Worm (Caenorhabditis elegans) whole organism, L4 larva: ENCODE results near the gene gop-3.
A peak's percentile ranks its signal among the peaks of the same experiment; 100 is the strongest.

ENCODE experiments used
- F10B5.3 ChIP-seq: sonication (generic microtip); optimal IDR thresholded peaks from 2 replicates; lab custom pipeline; 2016; ENCODE audit warnings: mild to moderate bottlenecking, missing genetic modification characterization, missing compliant biosample characterization
- F37D6.2 ChIP-seq: sonication (generic microtip); optimal IDR thresholded peaks from 2 replicates; lab custom pipeline; 2016; ENCODE audit warnings: mild to moderate bottlenecking, missing genetic modification characterization, missing compliant biosample characterization
- F44E2.7 ChIP-seq: fragments of 200-800 bp; sonication (Bioruptor generic); IDR thresholded peaks from 2 replicates; pipeline ENCODE4 v2.1.2; 2022; ENCODE audit warnings: missing genetic modification characterization, missing compliant biosample characterization
- R02D3.7 ChIP-seq: fragments of 150-350 bp; sonication (generic microtip); optimal IDR thresholded peaks from 3 replicates; lab custom pipeline; 2014; ENCODE audit warnings: missing biosample characterization, missing genetic modification characterization
- Y75B8A.6 ChIP-seq: fragments of 200-800 bp; sonication (Bioruptor generic); IDR thresholded peaks from 2 replicates; pipeline ENCODE4 v1.3.6; 2022; ENCODE audit warnings: missing genetic modification reagents, missing genetic modification characterization, missing compliant biosample characterization
- ZK337.2 ChIP-seq: fragments of 200-800 bp; sonication (Bioruptor generic); IDR thresholded peaks from 2 replicates; pipeline ENCODE4 v1.3.6; 2022; ENCODE audit warnings: missing genetic modification reagents, missing genetic modification characterization, missing compliant biosample characterization
- aha-1 ChIP-seq: fragments of 150-350 bp; peaks from one replicate; lab custom pipeline; 2014; ENCODE audit warnings: missing biosample characterization, missing genetic modification characterization
- ama-1 ChIP-seq: fragments of 150-350 bp; optimal IDR thresholded peaks from 2 replicates; lab custom pipeline; 2014; ENCODE audit warnings: inconsistent platforms, mixed read lengths
- ceh-32 ChIP-seq: sonication (generic microtip); optimal IDR thresholded peaks from 2 replicates; lab custom pipeline; 2016; ENCODE audit warnings: mild to moderate bottlenecking, missing genetic modification characterization, missing compliant biosample characterization; ENCODE audit not compliant: poor library complexity
- ctbp-1 ChIP-seq: fragments of 200-800 bp; sonication (Bioruptor generic); IDR thresholded peaks from 2 replicates; pipeline ENCODE4 v1.3.6; 2022; ENCODE audit warnings: missing genetic modification reagents, missing genetic modification characterization, missing compliant biosample characterization
- daf-16 ChIP-seq, 3 experiments: sonication (generic microtip); optimal IDR thresholded peaks; 2 replicates each; lab custom pipeline; 2016 to 2017; ENCODE audit warnings: missing genetic modification characterization in 3 of 3, missing genetic modification reagents in 3 of 3, mild to moderate bottlenecking in 2 of 3, missing compliant biosample characterization in 2 of 3, missing biosample characterization in 1 of 3, moderate library complexity in 1 of 3
- dmd-6 ChIP-seq: fragments of 200-800 bp; sonication (Bioruptor generic); IDR thresholded peaks from 2 replicates; pipeline ENCODE4 v1.3.6; 2022; ENCODE audit warnings: missing genetic modification reagents, missing genetic modification characterization, missing compliant biosample characterization
- dmd-8 ChIP-seq: fragments of 200-800 bp; sonication (Bioruptor generic); IDR thresholded peaks from 2 replicates; pipeline ENCODE4 v1.3.6; 2022; ENCODE audit warnings: missing genetic modification characterization, missing compliant biosample characterization
- dmd-9 ChIP-seq: fragments of 200-800 bp; sonication (Bioruptor generic); IDR thresholded peaks from 2 replicates; pipeline ENCODE4 v1.3.6; 2022; ENCODE audit warnings: missing genetic modification reagents, missing genetic modification characterization, missing compliant biosample characterization
- dve-1 ChIP-seq: sonication (generic microtip); optimal IDR thresholded peaks from 2 replicates; lab custom pipeline; 2017; ENCODE audit warnings: antibody characterized with exemption, mild to moderate bottlenecking, missing genetic modification characterization, missing compliant biosample characterization; ENCODE audit not compliant: insufficient read depth
- egl-27 ChIP-seq: sonication (generic microtip); optimal IDR thresholded peaks from 3 replicates; lab custom pipeline; 2017; ENCODE audit warnings: missing biosample characterization, missing genetic modification reagents, missing genetic modification characterization
- egl-43 ChIP-seq: fragments of 200-800 bp; sonication (Bioruptor generic); IDR thresholded peaks from 2 replicates; pipeline ENCODE4 v1.3.6; 2022; ENCODE audit warnings: missing genetic modification reagents, missing genetic modification characterization, missing compliant biosample characterization
- fkh-10 ChIP-seq: fragments of 150-350 bp; optimal IDR thresholded peaks from 2 replicates; lab custom pipeline; 2014; ENCODE audit warnings: missing biosample characterization, missing genetic modification reagents, missing genetic modification characterization
- fos-1 ChIP-seq: fragments of 150-350 bp; optimal IDR thresholded peaks from 2 replicates; lab custom pipeline; 2014; ENCODE audit warnings: missing biosample characterization, missing genetic modification characterization
- hif-1 ChIP-seq, 2 experiments: sonication (generic microtip); optimal IDR thresholded peaks; 2 replicates each; lab custom pipeline; 2016 to 2017; ENCODE audit warnings: missing compliant biosample characterization in 2 of 2, missing genetic modification characterization in 2 of 2, missing genetic modification reagents in 2 of 2, missing genotype in 2 of 2, mild to moderate bottlenecking in 1 of 2
- hlh-11 ChIP-seq: fragments of 200-800 bp; sonication (Bioruptor generic); optimal IDR thresholded peaks from 2 replicates; lab custom pipeline; 2018; ENCODE audit warnings: mild to moderate bottlenecking, missing genetic modification characterization, missing compliant biosample characterization
- hlh-30 ChIP-seq: sonication (generic microtip); optimal IDR thresholded peaks from 2 replicates; lab custom pipeline; 2017; ENCODE audit warnings: antibody characterized with exemption, mild to moderate bottlenecking, missing genetic modification characterization, missing compliant biosample characterization; ENCODE audit not compliant: insufficient read depth
- hmg-1.1 ChIP-seq: fragments of 200-800 bp; sonication (Bioruptor generic); IDR thresholded peaks from 2 replicates; pipeline ENCODE4 v1.3.6; 2022; ENCODE audit warnings: missing genetic modification reagents, missing genetic modification characterization, missing compliant biosample characterization
- jun-1 ChIP-seq: fragments of 150-350 bp; optimal IDR thresholded peaks from 2 replicates; lab custom pipeline; 2014; ENCODE audit warnings: missing biosample characterization, missing genetic modification reagents, missing genetic modification characterization
- lin-1 ChIP-seq: fragments of 200-800 bp; sonication (Bioruptor generic); IDR thresholded peaks from 2 replicates; pipeline ENCODE4 v1.3.6; 2022; ENCODE audit warnings: missing genetic modification reagents, missing genetic modification characterization, missing compliant biosample characterization
- lin-13 ChIP-seq: fragments of 150-350 bp; optimal IDR thresholded peaks from 2 replicates; lab custom pipeline; 2014; ENCODE audit warnings: missing biosample characterization, missing genetic modification reagents, missing genetic modification characterization
- lin-15B ChIP-seq: fragments of 150-350 bp; sonication (generic microtip); optimal IDR thresholded peaks from 3 replicates; lab custom pipeline; 2014; ENCODE audit warnings: missing biosample characterization, missing genetic modification characterization
- lsy-2 ChIP-seq, 2 experiments: fragments of 150-350 bp in 1 of 2; sonication (generic microtip) in 1 of 2; optimal IDR thresholded peaks; 2 replicates each; lab custom pipeline; 2014 to 2017; ENCODE audit warnings: missing biosample characterization in 2 of 2, missing genetic modification characterization in 2 of 2
- madf-5 ChIP-seq, 2 experiments: fragments of 200-800 bp; sonication (Bioruptor generic); IDR thresholded peaks; 2 replicates each; pipeline ENCODE4 v1.3.6; 2022; ENCODE audit warnings: missing compliant biosample characterization in 2 of 2, missing genetic modification characterization in 2 of 2
- mep-1 ChIP-seq: fragments of 150-350 bp; sonication (generic microtip); optimal IDR thresholded peaks from 3 replicates; lab custom pipeline; 2014; ENCODE audit warnings: missing biosample characterization, missing genetic modification characterization
- nhr-41 ChIP-seq: fragments of 200-800 bp; sonication (Bioruptor generic); IDR thresholded peaks from 2 replicates; pipeline ENCODE4 v1.3.6; 2022; ENCODE audit warnings: missing genetic modification reagents, missing genetic modification characterization, missing compliant biosample characterization
- nhr-42 ChIP-seq: fragments of 200-800 bp; sonication (Bioruptor generic); IDR thresholded peaks from 2 replicates; pipeline ENCODE4 v1.3.6; 2022; ENCODE audit warnings: missing genetic modification characterization, missing compliant biosample characterization
- nhr-76 ChIP-seq: fragments of 150-350 bp; optimal IDR thresholded peaks from 2 replicates; lab custom pipeline; 2014; ENCODE audit warnings: missing biosample characterization, missing genetic modification characterization
- pqm-1 ChIP-seq: sonication (generic microtip); optimal IDR thresholded peaks from 2 replicates; lab custom pipeline; 2017; ENCODE audit warnings: missing biosample characterization, missing genetic modification characterization
- rbr-2 ChIP-seq: sonication (generic microtip); optimal IDR thresholded peaks from 2 replicates; lab custom pipeline; 2016; ENCODE audit warnings: missing genotype, missing genetic modification characterization, missing compliant biosample characterization
- set-16 ChIP-seq: fragments of 200-800 bp; sonication (Bioruptor generic); IDR thresholded peaks from 2 replicates; pipeline ENCODE4 v1.3.6; 2022; ENCODE audit warnings: missing genetic modification reagents, missing genetic modification characterization, missing compliant biosample characterization
- tra-1 ChIP-seq: fragments of 200-800 bp; sonication (Bioruptor generic); IDR thresholded peaks from 2 replicates; pipeline ENCODE4 v1.3.6; 2022; ENCODE audit warnings: missing genetic modification reagents, missing genetic modification characterization, missing compliant biosample characterization
- unc-39 ChIP-seq: sonication (generic microtip); optimal IDR thresholded peaks from 2 replicates; lab custom pipeline; 2017; ENCODE audit warnings: missing biosample characterization, missing genetic modification characterization
- unc-62 ChIP-seq, 3 experiments: fragments of 150-350 bp in 1 of 3; sonication (generic microtip); optimal IDR thresholded peaks in 2 of 3; peaks in 1 of 3; 1 replicate in 1 of 3; 2 replicates in 2 of 3; lab custom pipeline; 2014 to 2017; ENCODE audit warnings: missing biosample characterization in 3 of 3, missing genetic modification characterization in 3 of 3, missing genetic modification reagents in 3 of 3, missing genotype in 1 of 3
- zip-11 ChIP-seq: fragments of 200-800 bp; sonication (Bioruptor generic); IDR thresholded peaks from 2 replicates; pipeline ENCODE4 v1.3.6; 2022; ENCODE audit warnings: missing genetic modification characterization, missing compliant biosample characterization

gop-3 gene

DNA sequence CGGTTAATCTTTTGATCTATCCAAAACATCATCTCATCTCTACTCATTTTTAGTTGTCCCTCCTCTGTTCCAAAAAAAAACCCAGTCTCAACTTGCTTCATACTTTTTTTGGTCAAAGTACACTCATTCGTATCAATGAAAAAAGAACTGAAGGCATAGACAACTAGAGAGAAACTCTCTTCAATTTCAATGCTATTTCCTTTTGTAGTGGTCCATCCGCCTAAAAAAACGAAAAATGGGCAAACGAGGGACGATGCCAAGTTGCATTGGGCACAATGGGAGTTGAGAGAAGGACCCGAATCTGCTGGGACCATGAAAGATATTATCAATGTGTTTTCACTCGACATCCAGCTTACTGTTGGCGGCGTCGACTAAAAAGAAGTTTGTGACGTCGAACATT lies 19.7 kb downstream of the gop-3 start:
- TF ChIP-seq dmd-8 (GFP tag; lab: Robert Waterston, UW): no peak
- TF ChIP-seq daf-16 (GFP tag; optimal IDR thresholded peaks at IDR 0.05; lab: Kevin White, UChicago): no peak
- no peak for TF ChIP-seq daf-16 (tag; optimal IDR thresholded peaks at IDR 0.05; lab: Kevin White, UChicago)
- no peak for TF ChIP-seq ZK337.2 (GFP tag; lab: Robert Waterston, UW)
- 0 out of 2 replicates have a peak, but pooled peaks have one; percentile 9 for TF ChIP-seq hmg-1.1 (GFP tag; lab: Robert Waterston, UW)
- TF ChIP-seq lsy-2 (tag; optimal IDR thresholded peaks at IDR 0.05; lab: Kevin White, UChicago): peak in 1 of 2 experiments; percentile 64
- no peak for TF ChIP-seq F37D6.2 (tag; lab: Kevin White, UChicago)
- no peak for TF ChIP-seq fos-1 (tag; lab: Kevin White, UChicago)
- TF ChIP-seq nhr-76: no peak
- TF ChIP-seq nhr-42 (GFP tag; lab: Robert Waterston, UW): no peak
- TF ChIP-seq mep-1 (tag; lab: Kevin White, UChicago): peak; percentile 12
- peak; percentile 11 for TF ChIP-seq rbr-2 (tag; lab: Kevin White, UChicago)
- 0 out of 2 replicates have a peak, but pooled peaks have one; percentile 29 for TF ChIP-seq tra-1 (GFP tag; lab: Robert Waterston, UW)
- TF ChIP-seq lin-15B (tag; lab: Kevin White, UChicago): no peak

ce11 chrIII:5285484-5285883 lies 25.0 kb downstream of the gop-3 start:
- TF ChIP-seq set-16 (GFP tag; lab: Robert Waterston, UW) (peak; percentile 75), ama-1 (lab: Kevin White, UChicago) (no peak), egl-43 (GFP tag; lab: Robert Waterston, UW) (0 out of 2 replicates have a peak, but pooled peaks have one; percentile 26)

DNA sequence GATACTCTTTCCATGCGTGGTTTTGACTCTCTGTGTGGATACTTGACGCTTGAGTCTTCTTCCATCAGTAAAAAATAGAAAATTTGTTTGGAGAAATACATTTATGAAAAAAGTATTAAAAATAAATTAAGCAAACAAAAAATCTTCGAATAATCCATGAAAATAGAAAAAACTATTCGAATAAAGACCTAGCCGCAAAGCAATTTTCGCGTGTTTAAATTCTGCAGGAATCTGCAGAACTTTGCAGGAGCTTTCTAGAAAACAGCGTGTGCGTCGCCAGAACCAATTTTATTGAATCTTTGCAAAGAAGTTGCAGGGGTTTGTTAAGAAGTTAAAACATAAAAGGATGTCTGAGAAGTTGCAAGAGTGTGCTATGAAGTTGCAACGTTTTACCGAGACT lies 25.7 kb downstream of the gop-3 start, which contains the start of gene ZC395.11:
TSS of gene ZC395.11 (minus strand) at position 101 of the 400 bp plus-strand sequence.
- TF ChIP-seq jun-1 (tag; lab: Kevin White, UChicago) (no peak), zip-11 (GFP tag; lab: Robert Waterston, UW) (no peak), dmd-9 (GFP tag; lab: Robert Waterston, UW) (no peak), F44E2.7 (GFP tag; lab: Robert Waterston, UW) (no peak), ceh-32 (tag; lab: Kevin White, UChicago) (no peak), F37D6.2 (tag; lab: Kevin White, UChicago) (no peak), unc-39 (tag; lab: Kevin White, UChicago) (no peak)

ce11 chrIII:5287877-5288276 lies 27.4 kb downstream of the gop-3 start, which contains the start of gene T15B12.1:
Gene T15B12.1, plus strand, starts transcription at chrIII:5288177.
- TF ChIP-seq lin-13 (GFP tag; lab: Kevin White, UChicago) (no peak), fkh-10 (GFP tag; lab: Kevin White, UChicago) (peak; percentile 31)

- TF ChIP-seq nhr-76 (no peak), unc-62 (GFP tag; optimal IDR thresholded peaks at IDR 0.05 in 1 of 2; lab: Kevin White, UChicago) (peak in 1 of 2 experiments; percentile 95), unc-62 (tag; optimal IDR thresholded peaks at IDR 0.05; lab: Kevin White, UChicago) (no peak), pqm-1 (no peak), aha-1 (peak; percentile 26)
- TF ChIP-seq, all 104 proteins: peak for 2
Observed at ce11 chrIII:5290230-5290629, 29.7 kb downstream of the gop-3 start.

ce11 chrIII:5291281-5291680 lies 30.8 kb downstream of the gop-3 start:
- TF ChIP-seq dmd-6 (GFP tag; lab: Robert Waterston, UW) (peak; percentile 64), ceh-32 (tag; lab: Kevin White, UChicago) (no peak), ctbp-1 (GFP tag; lab: Robert Waterston, UW) (no peak), hlh-11 (tag; lab: Kevin White, UChicago) (peak; percentile 64), nhr-41 (GFP tag; lab: Robert Waterston, UW) (no peak), daf-16 (GFP tag; optimal IDR thresholded peaks at IDR 0.05; lab: Kevin White, UChicago) (no peak), daf-16 (tag; optimal IDR thresholded peaks at IDR 0.05; lab: Kevin White, UChicago) (no peak), dve-1 (tag; lab: Kevin White, UChicago) (peak; percentile 80), F10B5.3 (no peak), madf-5 (GFP tag; IDR thresholded peaks at IDR 0.05; lab: Robert Waterston, UW) (no peak), egl-27 (no peak), Y75B8A.6 (GFP tag; lab: Robert Waterston, UW) (no peak), hlh-30 (tag; lab: Kevin White, UChicago) (no peak), egl-43 (GFP tag; lab: Robert Waterston, UW) (no peak), hif-1 (tag; optimal IDR thresholded peaks at IDR 0.05; lab: Kevin White, UChicago) (no peak), R02D3.7 (tag; lab: Kevin White, UChicago) (no peak), lin-1 (GFP tag; lab: Robert Waterston, UW) (peak; percentile 31; the same call in 1 of the 2 replicates)
